Worm (Caenorhabditis elegans) whole organism, L3 larva: Measurements from ENCODE around the gene tcl-2.

Experiments
- R02D3.7 ChIP-seq: fragments of 150-350 bp; optimal IDR thresholded peaks from 2 replicates; lab custom pipeline; 2014; ENCODE audit warnings: missing biosample characterization, missing genetic modification characterization
- ZK546.5 ChIP-seq: sonication (generic microtip); optimal IDR thresholded peaks from 2 replicates; lab custom pipeline; 2017; ENCODE audit warnings: missing biosample characterization, missing genetic modification characterization
- aly-2 ChIP-seq: fragments of 150-350 bp; optimal IDR thresholded peaks from 2 replicates; lab custom pipeline; 2014; ENCODE audit warnings: missing biosample characterization, missing genetic modification characterization
- ama-1 ChIP-seq: fragments of 150-350 bp; optimal IDR thresholded peaks from 2 replicates; lab custom pipeline; 2018
- ceh-16 ChIP-seq: sonication (generic microtip); optimal IDR thresholded peaks from 2 replicates; lab custom pipeline; 2017; ENCODE audit warnings: missing biosample characterization, missing genetic modification characterization
- ceh-28 ChIP-seq: fragments of 150-350 bp; optimal IDR thresholded peaks from 2 replicates; lab custom pipeline; 2014; ENCODE audit warnings: missing biosample characterization, missing genetic modification reagents, missing genetic modification characterization
- ceh-82 ChIP-seq: fragments of 150-350 bp; optimal IDR thresholded peaks from 2 replicates; lab custom pipeline; 2014; ENCODE audit warnings: missing biosample characterization, missing genetic modification characterization
- ceh-9 ChIP-seq: sonication (generic microtip); optimal IDR thresholded peaks from 2 replicates; lab custom pipeline; 2018; ENCODE audit warnings: missing biosample characterization, missing genetic modification characterization
- daf-12 ChIP-seq: fragments of 150-350 bp; optimal IDR thresholded peaks from 2 replicates; lab custom pipeline; 2014; ENCODE audit warnings: missing biosample characterization, missing genetic modification reagents, missing genetic modification characterization
- egl-27 ChIP-seq: sonication (generic microtip); optimal IDR thresholded peaks from 4 replicates; lab custom pipeline; 2017; ENCODE audit warnings: missing biosample characterization, missing genetic modification reagents, missing genetic modification characterization
- egl-5 ChIP-seq: fragments of 150-350 bp; optimal IDR thresholded peaks from 2 replicates; lab custom pipeline; 2017; ENCODE audit warnings: missing biosample characterization, missing genetic modification reagents, missing genetic modification characterization, inconsistent platforms
- elt-1 ChIP-seq: fragments of 150-350 bp; optimal IDR thresholded peaks from 2 replicates; lab custom pipeline; 2014; ENCODE audit warnings: missing biosample characterization, missing genetic modification characterization
- elt-2 ChIP-seq: sonication (generic microtip); optimal IDR thresholded peaks from 2 replicates; lab custom pipeline; 2016; ENCODE audit warnings: missing genetic modification reagents, mild to moderate bottlenecking, missing genetic modification characterization, missing compliant biosample characterization
- elt-3 ChIP-seq, 3 experiments: fragments of 150-350 bp in 1 of 3; sonication (generic microtip) in 2 of 3; optimal IDR thresholded peaks; 2 replicates in 2 of 3; 4 replicates in 1 of 3; lab custom pipeline; 2014 to 2017; ENCODE audit warnings: missing biosample characterization in 3 of 3, missing genetic modification characterization in 3 of 3
- fkh-10 ChIP-seq: sonication (generic microtip); optimal IDR thresholded peaks from 2 replicates; lab custom pipeline; 2017; ENCODE audit warnings: missing biosample characterization, missing genetic modification reagents, missing genetic modification characterization
- fkh-2 ChIP-seq: fragments of 150-350 bp; optimal IDR thresholded peaks from 2 replicates; lab custom pipeline; 2014; ENCODE audit warnings: missing biosample characterization, missing genetic modification reagents, missing genetic modification characterization
- fos-1 ChIP-seq: fragments of 150-350 bp; optimal IDR thresholded peaks from 2 replicates; lab custom pipeline; 2014; ENCODE audit warnings: missing biosample characterization, missing genetic modification characterization
- jun-1 ChIP-seq: fragments of 150-350 bp; optimal IDR thresholded peaks from 2 replicates; lab custom pipeline; 2014; ENCODE audit warnings: missing biosample characterization, missing genetic modification reagents, missing genetic modification characterization
- lin-15B ChIP-seq: fragments of 150-350 bp; optimal IDR thresholded peaks from 2 replicates; lab custom pipeline; 2014; ENCODE audit warnings: missing biosample characterization, missing genetic modification characterization
- lin-39 ChIP-seq: fragments of 150-350 bp; optimal IDR thresholded peaks from 2 replicates; lab custom pipeline; 2018; ENCODE audit warnings: missing biosample characterization, missing genetic modification reagents, missing genetic modification characterization
- mdl-1 ChIP-seq: fragments of 150-350 bp; optimal IDR thresholded peaks from 2 replicates; lab custom pipeline; 2014; ENCODE audit warnings: missing biosample characterization, missing genetic modification characterization
- mml-1 ChIP-seq: fragments of 150-350 bp; sonication (generic microtip); optimal IDR thresholded peaks from 3 replicates; lab custom pipeline; 2014; ENCODE audit warnings: missing biosample characterization, missing genetic modification characterization
- nfya-1 ChIP-seq: sonication (generic microtip); optimal IDR thresholded peaks from 2 replicates; lab custom pipeline; 2017; ENCODE audit warnings: missing genetic modification characterization, mild to moderate bottlenecking, missing compliant biosample characterization, antibody characterized with exemption, moderate library complexity; ENCODE audit not compliant: insufficient read depth
- nhr-23 ChIP-seq: fragments of 150-350 bp; optimal IDR thresholded peaks from 2 replicates; lab custom pipeline; 2014; ENCODE audit warnings: missing biosample characterization, missing genetic modification reagents, missing genetic modification characterization
- nhr-237 ChIP-seq: fragments of 150-350 bp; optimal IDR thresholded peaks from 2 replicates; lab custom pipeline; 2014; ENCODE audit warnings: missing biosample characterization, missing genetic modification characterization
- nhr-25 ChIP-seq: sonication (generic microtip); optimal IDR thresholded peaks from 2 replicates; lab custom pipeline; 2017; ENCODE audit warnings: missing biosample characterization, missing genetic modification characterization
- nhr-28 ChIP-seq: fragments of 150-350 bp; optimal IDR thresholded peaks from 2 replicates; lab custom pipeline; 2014; ENCODE audit warnings: missing biosample characterization, missing genetic modification characterization
- nhr-43 ChIP-seq: sonication (generic microtip); optimal IDR thresholded peaks from 2 replicates; lab custom pipeline; 2016; ENCODE audit warnings: mild to moderate bottlenecking, missing genetic modification characterization, missing compliant biosample characterization; ENCODE audit not compliant: poor library complexity, severe bottlenecking
- nhr-76 ChIP-seq: fragments of 150-350 bp; sonication (generic microtip); optimal IDR thresholded peaks from 5 replicates; lab custom pipeline; 2014; ENCODE audit warnings: missing biosample characterization, missing genetic modification characterization
- nhr-77 ChIP-seq: fragments of 150-350 bp; optimal IDR thresholded peaks from 2 replicates; lab custom pipeline; 2014; ENCODE audit warnings: missing biosample characterization, missing genetic modification characterization
- pha-4 ChIP-seq: fragments of 150-350 bp; optimal IDR thresholded peaks from 2 replicates; lab custom pipeline; 2014; ENCODE audit warnings: missing biosample characterization, missing genetic modification reagents, missing genetic modification characterization
- pqm-1 ChIP-seq: fragments of 150-350 bp; optimal IDR thresholded peaks from 2 replicates; lab custom pipeline; 2017; ENCODE audit warnings: missing biosample characterization, missing genetic modification characterization, inconsistent platforms
- sea-2 ChIP-seq: fragments of 150-350 bp; sonication (generic microtip); optimal IDR thresholded peaks from 4 replicates; lab custom pipeline; 2014; ENCODE audit warnings: missing biosample characterization, missing genetic modification reagents, missing genetic modification characterization
- skn-1 ChIP-seq: fragments of 150-350 bp; optimal IDR thresholded peaks from 2 replicates; lab custom pipeline; 2014; ENCODE audit warnings: missing biosample characterization, missing genetic modification characterization
- snpc-4 ChIP-seq: fragments of 150-350 bp; optimal IDR thresholded peaks from 2 replicates; lab custom pipeline; 2014; ENCODE audit warnings: missing biosample characterization, missing genetic modification characterization
- tbx-2 ChIP-seq: sonication (generic microtip); optimal IDR thresholded peaks from 2 replicates; lab custom pipeline; 2016; ENCODE audit warnings: mild to moderate bottlenecking, missing genetic modification characterization, missing compliant biosample characterization
- unc-39 ChIP-seq: sonication (generic microtip); optimal IDR thresholded peaks from 4 replicates; lab custom pipeline; 2017; ENCODE audit warnings: missing biosample characterization, missing genetic modification characterization
- unc-62 ChIP-seq: fragments of 150-350 bp; sonication (generic microtip); optimal IDR thresholded peaks from 4 replicates; lab custom pipeline; 2014; ENCODE audit warnings: missing biosample characterization, missing genetic modification reagents, missing genetic modification characterization
- zag-1 ChIP-seq: fragments of 150-350 bp; optimal IDR thresholded peaks from 2 replicates; lab custom pipeline; 2014; ENCODE audit warnings: missing biosample characterization, missing genetic modification characterization
- ztf-11 ChIP-seq: fragments of 150-350 bp; optimal IDR thresholded peaks from 2 replicates; lab custom pipeline; 2014; ENCODE audit warnings: missing biosample characterization, missing genetic modification characterization
- ztf-4 ChIP-seq: fragments of 150-350 bp; optimal IDR thresholded peaks from 2 replicates; lab custom pipeline; 2014; ENCODE audit warnings: missing biosample characterization, missing genetic modification characterization

The tcl-2 gene

DNA sequence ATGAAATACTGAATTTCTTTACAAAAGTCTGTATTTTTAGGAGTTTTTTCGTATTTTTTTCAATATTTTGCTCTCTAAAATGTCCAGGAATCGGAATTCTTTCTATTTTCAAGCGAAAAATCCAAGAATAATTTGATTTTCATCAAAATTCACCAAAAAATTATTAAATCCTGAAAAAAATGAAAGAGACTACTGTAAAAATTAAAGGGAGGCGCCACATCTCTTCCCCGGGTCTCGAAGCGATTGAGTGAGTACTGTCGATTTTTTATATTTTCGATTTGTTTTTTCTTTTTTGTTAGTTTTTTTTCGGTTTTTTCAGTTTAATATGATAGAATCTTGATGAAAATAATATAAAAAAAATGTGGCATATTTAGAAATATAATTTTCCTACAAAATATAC lies 4.6 kb downstream of the tcl-2 start:
- TF ChIP-seq jun-1 (no peak), mdl-1 (tag; lab: Kevin White, UChicago) (no peak), lin-39 (tag; lab: Kevin White, UChicago) (no peak), skn-1 (tag; lab: Kevin White, UChicago) (no peak), ceh-28 (tag; lab: Kevin White, UChicago) (no peak), nhr-43 (tag; lab: Kevin White, UChicago) (no peak), nhr-76 (tag; lab: Kevin White, UChicago) (no peak), ceh-16 (tag; lab: Kevin White, UChicago) (no peak), daf-12 (tag; lab: Kevin White, UChicago) (no peak), ceh-82 (tag; lab: Kevin White, UChicago) (no peak), ZK546.5 (tag; lab: Kevin White, UChicago) (no peak), egl-5 (tag; lab: Kevin White, UChicago) (no peak), lin-15B (no peak), unc-39 (tag; lab: Kevin White, UChicago) (no peak)
- TF ChIP-seq, all 47 proteins: peak for 0

DNA sequence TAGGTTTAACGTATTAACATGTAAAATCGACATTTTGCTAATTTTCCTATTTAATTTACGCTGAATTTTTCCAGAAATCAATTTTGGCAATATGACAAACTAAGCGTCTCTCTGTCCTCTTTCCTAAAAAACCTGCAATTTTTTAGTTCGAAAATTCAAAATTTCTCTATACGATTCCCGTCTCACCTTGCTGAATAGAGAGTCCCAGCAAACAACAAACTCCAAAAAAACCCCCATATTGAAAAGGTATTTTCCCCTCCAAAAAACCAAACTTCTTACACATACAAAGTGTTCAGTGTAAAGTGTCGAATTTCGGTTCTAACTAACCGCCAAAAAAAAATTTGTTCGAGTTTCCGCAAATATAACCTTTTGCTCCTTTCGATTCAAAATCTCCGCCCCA lies 5.3 kb downstream of the tcl-2 start, which contains the start of gene pnc-1:
TSS of gene pnc-1 (plus strand) at position 301 of the 400 bp plus-strand sequence.
- TF ChIP-seq egl-27 (tag; lab: Kevin White, UChicago), result no peak
- TF ChIP-seq nfya-1, result no peak
- TF ChIP-seq nhr-76 (tag; lab: Kevin White, UChicago), result no peak
- TF ChIP-seq, all 47 proteins: peak for 0

DNA sequence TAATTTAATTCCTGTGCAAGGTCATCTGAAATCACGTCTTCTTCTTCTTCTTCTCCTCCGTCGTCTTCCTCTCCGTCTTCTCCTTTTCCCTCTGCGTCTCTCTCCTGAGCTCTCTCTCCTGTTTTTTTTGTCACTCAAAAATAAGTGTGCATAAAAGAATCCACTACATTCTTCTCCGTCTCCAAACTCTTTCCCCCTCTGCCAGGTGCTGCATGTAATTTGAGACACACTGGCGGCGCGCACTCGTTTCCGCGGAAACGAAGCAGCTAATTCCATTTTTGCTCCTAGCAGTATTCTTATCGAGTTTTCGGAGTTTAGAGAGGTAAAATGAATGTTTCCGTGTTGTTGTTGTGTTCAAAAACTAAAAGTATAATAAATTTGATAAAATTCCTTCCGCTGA lies 7.2 kb downstream of the tcl-2 start:
- TF ChIP-seq elt-2 (no peak), lin-15B (peak; percentile 3)

DNA sequence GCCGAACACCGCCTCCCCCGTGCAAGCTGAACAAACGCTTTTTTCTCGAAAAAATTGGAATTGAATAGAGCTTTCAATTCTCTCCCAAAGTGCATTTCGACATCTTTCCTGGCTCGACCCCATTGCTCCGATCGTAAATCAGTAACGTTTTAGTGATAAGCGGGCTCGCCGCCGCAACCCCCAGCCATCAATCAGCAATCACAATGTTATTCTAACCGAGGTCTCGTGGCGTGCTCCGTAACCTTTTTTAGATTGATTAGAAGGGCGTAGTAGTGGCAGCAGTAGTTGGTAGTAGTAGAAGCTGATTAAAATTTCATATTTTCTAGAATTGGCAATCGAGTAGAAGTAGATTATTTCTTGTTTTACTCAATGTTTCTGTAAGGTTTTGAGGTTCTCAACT lies 8.5 kb downstream of the tcl-2 start:
- TF ChIP-seq ceh-16 (tag; lab: Kevin White, UChicago) (no peak), elt-2 (peak; percentile 53)
- TF ChIP-seq, all 47 proteins: peak for 1

DNA sequence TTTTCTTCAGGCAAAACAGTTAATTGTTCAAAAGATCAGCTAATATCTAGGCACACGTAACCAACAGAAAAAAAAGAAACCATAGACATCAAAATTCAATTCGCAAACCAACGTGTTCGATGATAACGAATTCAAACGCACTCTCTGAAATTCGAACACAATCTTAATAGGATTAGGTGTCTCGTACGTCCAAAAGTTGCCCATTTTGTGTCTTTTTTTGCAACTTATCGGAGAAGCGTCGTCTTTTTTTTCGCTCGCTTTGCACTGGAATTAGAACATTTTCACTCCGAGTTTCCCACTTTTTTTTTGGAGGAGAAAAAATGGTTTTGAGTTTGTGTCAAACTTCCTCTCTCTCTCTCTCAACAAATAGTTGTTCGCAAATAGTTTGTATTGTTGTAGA lies 10.2 kb downstream of the tcl-2 start:
- TF ChIP-seq lin-15B (no peak), nhr-76 (tag; lab: Kevin White, UChicago) (no peak), R02D3.7 (tag; lab: Kevin White, UChicago) (no peak), pha-4 (peak; percentile 50), nhr-23 (tag; lab: Kevin White, UChicago) (no peak), ztf-11 (tag; lab: Kevin White, UChicago) (no peak), snpc-4 (tag; lab: Kevin White, UChicago) (no peak), nhr-28 (tag; lab: Kevin White, UChicago) (no peak), fos-1 (tag; lab: Kevin White, UChicago) (no peak), lin-39 (tag; lab: Kevin White, UChicago) (no peak), elt-2 (peak; percentile 37), ceh-16 (tag; lab: Kevin White, UChicago) (no peak), egl-5 (tag; lab: Kevin White, UChicago) (no peak), ceh-9 (tag; lab: Kevin White, UChicago) (no peak), nhr-25 (tag; lab: Kevin White, UChicago) (no peak), ceh-82 (tag; lab: Kevin White, UChicago) (no peak)
- TF ChIP-seq, all 47 proteins: peak for 2

DNA sequence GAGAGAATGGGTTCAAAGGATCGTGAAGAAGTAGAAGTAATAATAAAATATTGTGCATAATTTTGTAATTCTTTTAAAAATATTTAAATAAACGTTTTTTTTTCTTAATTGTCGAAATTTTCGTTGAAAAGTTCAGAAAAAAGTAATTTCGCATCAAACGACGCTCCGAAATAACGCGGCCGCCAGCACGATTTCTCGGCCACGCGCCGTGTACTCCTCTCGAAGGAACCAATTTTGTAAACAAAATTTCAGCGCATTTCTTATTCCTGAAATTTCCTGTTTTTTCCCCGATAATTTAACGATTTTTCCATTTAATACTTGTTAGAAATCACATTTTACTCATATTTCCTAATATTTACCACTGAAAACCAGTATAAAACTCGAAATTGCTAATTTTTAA lies 13.2 kb downstream of the tcl-2 start, which contains the start of gene Y38C1AA.12:
TSS of gene Y38C1AA.12 (plus strand) at position 211 of the 400 bp plus-strand sequence.
- TF ChIP-seq elt-1 (tag; lab: Kevin White, UChicago) (no peak), ztf-11 (tag; lab: Kevin White, UChicago) (no peak), sea-2 (GFP tag; lab: Kevin White, UChicago) (no peak), nhr-237 (tag; lab: Kevin White, UChicago) (no peak), pha-4 (peak; percentile 95), daf-12 (tag; lab: Kevin White, UChicago) (no peak), jun-1 (no peak), pqm-1 (tag; lab: Kevin White, UChicago) (peak; percentile 5), nhr-25 (tag; lab: Kevin White, UChicago) (peak; percentile 53), ama-1 (lab: Kevin White, UChicago) (no peak), R02D3.7 (tag; lab: Kevin White, UChicago) (peak; percentile 33), fkh-10 (no peak), nhr-28 (tag; lab: Kevin White, UChicago) (no peak), aly-2 (tag; lab: Kevin White, UChicago) (no peak), ztf-4 (no peak), unc-39 (tag; lab: Kevin White, UChicago) (no peak), egl-27 (tag; lab: Kevin White, UChicago) (no peak), egl-5 (tag; lab: Kevin White, UChicago) (no peak), ceh-28 (tag; lab: Kevin White, UChicago) (no peak), nhr-77 (tag; lab: Kevin White, UChicago) (peak; percentile 25), fos-1 (tag; lab: Kevin White, UChicago) (no peak), elt-3 (tag; optimal IDR thresholded peaks at IDR 0.05; lab: Kevin White, UChicago) (no peak), mdl-1 (tag; lab: Kevin White, UChicago) (no peak), ZK546.5 (tag; lab: Kevin White, UChicago) (no peak), ceh-9 (tag; lab: Kevin White, UChicago) (no peak), zag-1 (tag; lab: Kevin White, UChicago) (no peak), tbx-2 (peak; percentile 32), unc-62 (GFP tag; lab: Kevin White, UChicago) (no peak), mml-1 (no peak), fkh-2 (no peak)
